Fruit fly (Drosophila melanogaster): ENCODE data around the gene CG1571.

CG1571 gene

dm6 chrX:8113386-8114279 lies 38.0 kb downstream of the CG1571 start (continued):
- TF ChIP-seq tna (GFP tag; IDR thresholded peaks at IDR 0.05; ENCODE audit: partially characterized antibody): no peak
- TF ChIP-seq CG14667 (GFP tag; IDR thresholded peaks at IDR 0.05): peak; percentile 35; the same call in 1 of the 2 replicates
- TF ChIP-seq caup (GFP tag; optimal IDR thresholded peaks at IDR 0.05; ENCODE audit: severe bottlenecking): peak; percentile 67
- no peak for TF ChIP-seq Trl (optimal IDR thresholded peaks at IDR 0.05)
- TF ChIP-seq Trl (GFP tag; optimal IDR thresholded peaks at IDR 0.05): peak; percentile 11
- TF ChIP-seq Nf-YC (tag; optimal IDR thresholded peaks at IDR 0.05): peak; percentile 12
- no peak for TF ChIP-seq CG9437 (GFP tag; optimal IDR thresholded peaks at IDR 0.05)
- no peak for TF ChIP-seq wek (GFP tag; optimal IDR thresholded peaks at IDR 0.05)
- TF ChIP-seq B-H1 (GFP tag; IDR thresholded peaks at IDR 0.05): peak; percentile 34; the same call in 1 of the 3 replicates
- TF ChIP-seq CG7556 (GFP tag; optimal IDR thresholded peaks at IDR 0.05): peak; percentile 33
- 0 out of 2 replicates have a peak, but pooled peaks have one; percentile 43 for TF ChIP-seq CG32772 (GFP tag; IDR thresholded peaks at IDR 0.05)
- peak; percentile 40; the same call in 1 of the 3 replicates for TF ChIP-seq CG14050 (GFP tag; IDR thresholded peaks at IDR 0.05)
- peak; percentile 56; the same call in 1 of the 2 replicates for TF ChIP-seq vvl (GFP tag; IDR thresholded peaks at IDR 0.05)
- no peak for TF ChIP-seq Ssrp (tag; optimal IDR thresholded peaks at IDR 0.05)
- TF ChIP-seq Ada2b (GFP tag; IDR thresholded peaks at IDR 0.05): peak; percentile 73
- TF ChIP-seq Sox102F (GFP tag; optimal IDR thresholded peaks at IDR 0.05): peak; percentile 30
- TF ChIP-seq org-1 (GFP tag; optimal IDR thresholded peaks at IDR 0.05): peak; percentile 36
- peak in 1 of 2 experiments; percentile 66 for TF ChIP-seq Hr51 (GFP tag; optimal IDR thresholded peaks at IDR 0.05)
- TF ChIP-seq slbo (GFP tag; IDR thresholded peaks at IDR 0.05): peak; percentile 89
- TF ChIP-seq CG11560 (tag; IDR thresholded peaks at IDR 0.05): 0 out of 3 replicates have a peak, but pooled peaks have one; percentile 40
- peak; percentile 25; the same call in 1 of the 2 replicates for TF ChIP-seq ttk (GFP tag; IDR thresholded peaks at IDR 0.05)
- 0 out of 2 replicates have a peak, but pooled peaks have one; percentile 46 for TF ChIP-seq CG17612 (GFP tag; IDR thresholded peaks at IDR 0.05)
- peak; percentile 52 for TF ChIP-seq scrt (GFP tag; optimal IDR thresholded peaks at IDR 0.05)
- peak; percentile 49 to 57 for TF ChIP-seq dpn (GFP tag; optimal IDR thresholded peaks at IDR 0.05)
- TF ChIP-seq gfzf (GFP tag; optimal IDR thresholded peaks at IDR 0.05): no peak
- TF ChIP-seq CG2889 (GFP tag; IDR thresholded peaks at IDR 0.05): 0 out of 3 replicates have a peak, but pooled peaks have one; percentile 35
- TF ChIP-seq tio (GFP tag; optimal IDR thresholded peaks at IDR 0.05): peak; percentile 9
- peak; percentile 75 for TF ChIP-seq unpg (GFP tag; optimal IDR thresholded peaks at IDR 0.05)
- no peak for TF ChIP-seq jigr1 (GFP tag; IDR thresholded peaks at IDR 0.05)
- peak; percentile 63 for TF ChIP-seq CG12155 (GFP tag; optimal IDR thresholded peaks at IDR 0.05)
- TF ChIP-seq CG11456 (GFP tag; IDR thresholded peaks at IDR 0.05): peak; percentile 72; the same call in 2 of the 3 replicates
- peak; percentile 59 for TF ChIP-seq CG17359 (tag; optimal IDR thresholded peaks at IDR 0.05)
- TF ChIP-seq Oaz (GFP tag; IDR thresholded peaks at IDR 0.05): peak; percentile 55
- peak; percentile 17 for TF ChIP-seq Blimp-1 (GFP tag; optimal IDR thresholded peaks at IDR 0.05)
- peak; percentile 11 for TF ChIP-seq Antp (GFP tag; optimal IDR thresholded peaks at IDR 0.05)
- no peak for TF ChIP-seq ci (GFP tag; IDR thresholded peaks at IDR 0.05)
- peak; percentile 61 for TF ChIP-seq Myb (GFP tag; optimal IDR thresholded peaks at IDR 0.05)
- peak; percentile 89 for TF ChIP-seq schlank (tag; optimal IDR thresholded peaks at IDR 0.05)
- peak; percentile 38 for TF ChIP-seq CG2712 (tag; optimal IDR thresholded peaks at IDR 0.05)
- peak; percentile 58; the same call in 2 of the 3 replicates for TF ChIP-seq CG7357 (GFP tag; IDR thresholded peaks at IDR 0.05)
- TF ChIP-seq CG2199 (GFP tag; IDR thresholded peaks at IDR 0.05): no peak
- peak; percentile 71 for TF ChIP-seq CG14014 (GFP tag; IDR thresholded peaks at IDR 0.05)
- TF ChIP-seq Camta (GFP tag; optimal IDR thresholded peaks at IDR 0.05): peak; percentile 30
- peak; percentile 91 for TF ChIP-seq CG12769 (tag; optimal IDR thresholded peaks at IDR 0.05)
- TF ChIP-seq oc (tag; optimal IDR thresholded peaks at IDR 0.05): no peak
- TF ChIP-seq E2f1 (GFP tag; IDR thresholded peaks at IDR 0.05): peak; percentile 43; the same call in 1 of the 2 replicates
- peak; percentile 62 for TF ChIP-seq CG31224 (GFP tag; IDR thresholded peaks at IDR 0.05)
- peak; percentile 33 for TF ChIP-seq CG12744 (GFP tag; optimal IDR thresholded peaks at IDR 0.05)
